Fruit fly (Drosophila melanogaster) Kc167 (cell line): Measurements from ENCODE around the gene Pgant6.

ENCODE experiments used
- Myc ChIP-seq: fragments of >200 bp; optimal IDR thresholded peaks from 2 replicates; lab custom pipeline; 2017; ENCODE audit warnings: missing external identifiers
- Sin3A ChIP-seq: fragments of >200 bp; optimal IDR thresholded peaks from 2 replicates; lab custom pipeline; 2018; ENCODE audit warnings: missing external identifiers
- h ChIP-seq: fragments of >200 bp; optimal IDR thresholded peaks from 3 replicates; lab custom pipeline; 2018; ENCODE audit warnings: missing external identifiers
- insv ChIP-seq: fragments of >200 bp; optimal IDR thresholded peaks from 3 replicates; lab custom pipeline; 2018; ENCODE audit warnings: missing external identifiers
- psq ChIP-seq: fragments of >200 bp; optimal IDR thresholded peaks from 2 replicates; lab custom pipeline; 2017; ENCODE audit warnings: missing external identifiers
- ttk ChIP-seq: sonication (Bioruptor generic); optimal IDR thresholded peaks from 2 replicates; lab custom pipeline; 2017; ENCODE audit warnings: missing external identifiers

The Pgant6 gene

dm6 chr3L:2833652-2834051 lies 51.6 kb downstream of the Pgant6 start:
- TF ChIP-seq h: no peak
- no peak for TF ChIP-seq Sin3A
- TF ChIP-seq Myc (lab: Kevin White, UChicago): no peak
- TF ChIP-seq ttk (lab: Kevin White, UChicago): no peak
- no peak for TF ChIP-seq insv (lab: Kevin White, UChicago)
- no peak for TF ChIP-seq psq

dm6 chr3L:2834980-2835379 lies 52.9 kb downstream of the Pgant6 start:
- TF ChIP-seq h (no peak), insv (lab: Kevin White, UChicago) (no peak), psq (no peak), ttk (lab: Kevin White, UChicago) (no peak), Sin3A (no peak), Myc (lab: Kevin White, UChicago) (no peak)
